Worm (Caenorhabditis elegans) whole organism, L4/young adult: ENCODE results near the gene swd-2.1.

Source experiments
- dao-5 ChIP-seq: sonication (generic microtip); optimal IDR thresholded peaks from 2 replicates; lab custom pipeline; 2016; ENCODE audit warnings: missing genotype, missing genetic modification characterization, moderate library complexity, missing compliant biosample characterization
- him-1 ChIP-seq: sonication (generic microtip); optimal IDR thresholded peaks from 2 replicates; lab custom pipeline; 2016; ENCODE audit warnings: missing genotype, missing genetic modification reagents, missing genetic modification characterization, missing compliant biosample characterization

ce11 chrIV:7808583-7808982 lies 32.8 kb downstream of the swd-2.1 start, which contains the start of gene C33H5.1:
- TF ChIP-seq him-1 (tag; lab: Kevin White, UChicago) (no peak), dao-5 (no peak)
